Worm (Caenorhabditis elegans): ENCODE results near the gene zmp-6.

DNA sequence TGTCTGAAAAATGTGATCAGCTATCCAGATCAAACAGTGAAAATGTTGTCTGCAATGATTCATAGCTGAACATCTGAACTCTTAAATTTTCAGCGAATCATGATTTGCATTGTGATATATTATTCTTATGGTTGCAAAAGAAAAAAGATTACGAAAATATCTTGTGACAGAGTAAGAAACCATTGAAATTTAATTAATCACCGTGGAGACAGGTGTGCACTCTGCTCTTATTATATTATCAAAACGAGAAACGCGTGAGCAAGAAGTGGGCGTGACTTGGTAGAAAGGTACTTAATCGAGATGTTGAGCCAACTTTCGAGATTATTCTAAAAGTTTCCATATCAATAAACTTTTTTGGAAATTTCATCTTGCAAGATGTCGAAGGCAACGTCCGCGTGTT is 4.7 kb downstream of the zmp-6 start, which contains the start of gene osm-10:
- TF ChIP-seq aly-2 (tag; optimal IDR thresholded peaks at IDR 0.05) = no peak
- no peak for TF ChIP-seq ceh-82 (tag; optimal IDR thresholded peaks at IDR 0.05)
- no peak for TF ChIP-seq blmp-1 (tag; optimal IDR thresholded peaks at IDR 0.05)
- no peak for TF ChIP-seq ama-1 (optimal IDR thresholded peaks at IDR 0.05)
- TF ChIP-seq unc-62 (GFP tag; optimal IDR thresholded peaks at IDR 0.05) = no peak
- TF ChIP-seq elt-2 (tag; optimal IDR thresholded peaks at IDR 0.05) = no peak
- no peak for TF ChIP-seq sup-37 (GFP tag; optimal IDR thresholded peaks at IDR 0.05)
- no peak for TF ChIP-seq nhr-12 (tag; optimal IDR thresholded peaks at IDR 0.05)
- no peak for TF ChIP-seq snpc-4 (tag; optimal IDR thresholded peaks at IDR 0.05)
- TF ChIP-seq nhr-237 (tag; optimal IDR thresholded peaks at IDR 0.05) = no peak

Measured in whole organism, L1 larva.